Worm (Caenorhabditis elegans): ENCODE results near the gene K05F1.6.

Gene K05F1.6

ce11 chrII:5790313-5790773, 8.0 kb downstream of the K05F1.6 start, which contains the start of gene lect-2:
Gene lect-2, plus strand, starts transcription at chrII:5790723.
- TF ChIP-seq ZK546.5 (tag; optimal IDR thresholded peaks at IDR 0.05) (no peak), F13H6.1 (tag; optimal IDR thresholded peaks at IDR 0.05) (peak; percentile 22), egl-27 (tag; optimal IDR thresholded peaks at IDR 0.05) (no peak), ama-1 (optimal IDR thresholded peaks at IDR 0.05) (no peak), sem-4 (tag; optimal IDR thresholded peaks at IDR 0.05) (no peak), nhr-25 (tag; optimal IDR thresholded peaks at IDR 0.05) (no peak), blmp-1 (tag; optimal IDR thresholded peaks at IDR 0.05; ENCODE audit: insufficient read depth) (no peak), nhr-237 (tag; optimal IDR thresholded peaks at IDR 0.05) (no peak), ceh-16 (tag; optimal IDR thresholded peaks at IDR 0.05) (no peak), lin-39 (tag; optimal IDR thresholded peaks at IDR 0.05) (no peak), dmd-4 (tag; optimal IDR thresholded peaks at IDR 0.05) (no peak), skn-1 (tag; optimal IDR thresholded peaks at IDR 0.05) (no peak), R02D3.7 (tag; optimal IDR thresholded peaks at IDR 0.05) (no peak), nhr-129 (tag; optimal IDR thresholded peaks at IDR 0.05) (peak; percentile 40), aly-2 (tag; optimal IDR thresholded peaks at IDR 0.05) (no peak), mab-5 (tag; optimal IDR thresholded peaks at IDR 0.05) (no peak), lsy-2 (tag; optimal IDR thresholded peaks at IDR 0.05) (peak in 1 of 2 experiments; percentile 28), elt-1 (tag; optimal IDR thresholded peaks at IDR 0.05) (peak; percentile 39), lin-11 (tag; optimal IDR thresholded peaks at IDR 0.05) (no peak), Y55F3AM.14 (GFP tag; optimal IDR thresholded peaks at IDR 0.05) (no peak), C34F6.9 (tag; optimal IDR thresholded peaks at IDR 0.05) (peak; percentile 11), elt-3 (tag; optimal IDR thresholded peaks at IDR 0.05) (no peak), peb-1 (tag; optimal IDR thresholded peaks at IDR 0.05) (no peak), sma-9 (GFP tag; optimal IDR thresholded peaks at IDR 0.05) (peak; percentile 65), sma-9 (tag; optimal IDR thresholded peaks at IDR 0.05) (no peak), nhr-12 (tag; optimal IDR thresholded peaks at IDR 0.05) (no peak), nhr-21 (tag; optimal IDR thresholded peaks at IDR 0.05) (no peak), nhr-10 (tag; optimal IDR thresholded peaks at IDR 0.05) (no peak), nhr-6 (tag; optimal IDR thresholded peaks at IDR 0.05) (no peak), snpc-4 (tag; optimal IDR thresholded peaks at IDR 0.05) (no peak), mbf-1 (tag; optimal IDR thresholded peaks at IDR 0.05) (no peak), ceh-82 (tag; optimal IDR thresholded peaks at IDR 0.05) (no peak), zag-1 (tag; optimal IDR thresholded peaks at IDR 0.05) (no peak), nhr-23 (tag; optimal IDR thresholded peaks at IDR 0.05) (no peak), ztf-1 (GFP tag; conservative IDR thresholded peaks at IDR 0.05) (no peak), fos-1 (tag; optimal IDR thresholded peaks at IDR 0.05) (no peak), lin-13 (GFP tag; optimal IDR thresholded peaks at IDR 0.05) (no peak), crh-2 (tag; optimal IDR thresholded peaks at IDR 0.05) (no peak), ztf-4 (tag; optimal IDR thresholded peaks at IDR 0.05) (no peak), unc-55 (GFP tag; optimal IDR thresholded peaks at IDR 0.05) (no peak)

- TF ChIP-seq lsy-2 (tag; optimal IDR thresholded peaks at IDR 0.05), result no peak
- no peak for TF ChIP-seq sma-3 (GFP tag; optimal IDR thresholded peaks at IDR 0.05)
- no peak for TF ChIP-seq mbf-1 (tag; optimal IDR thresholded peaks at IDR 0.05)
- no peak for TF ChIP-seq nhr-23 (tag; optimal IDR thresholded peaks at IDR 0.05)
- TF ChIP-seq peb-1 (tag; optimal IDR thresholded peaks at IDR 0.05), result no peak
- no peak for TF ChIP-seq lin-13 (GFP tag; optimal IDR thresholded peaks at IDR 0.05)
- TF ChIP-seq ama-1 (optimal IDR thresholded peaks at IDR 0.05), result no peak
- no peak for TF ChIP-seq nhr-237 (tag; optimal IDR thresholded peaks at IDR 0.05)
- TF ChIP-seq snpc-4 (tag; optimal IDR thresholded peaks at IDR 0.05), result no peak
- TF ChIP-seq gmeb-1 (tag; optimal IDR thresholded peaks at IDR 0.05), result no peak
- no peak for TF ChIP-seq crh-2 (tag; optimal IDR thresholded peaks at IDR 0.05)
- no peak for TF ChIP-seq alr-1 (tag; optimal IDR thresholded peaks at IDR 0.05)
- TF ChIP-seq nhr-21 (tag; optimal IDR thresholded peaks at IDR 0.05), result no peak
- no peak for TF ChIP-seq unc-39 (tag; optimal IDR thresholded peaks at IDR 0.05)
These were observed 10.2 kb downstream of the K05F1.6 start, which contains the start of gene K05F1.14 for ce11 chrII:5792490-5792889. Gene K05F1.14, minus strand, starts transcription at chrII:5792590.
